Fruit fly (Drosophila melanogaster): ENCODE measurements around the gene CG9095.
A peak's percentile ranks its signal among the peaks of the same experiment; 100 is the strongest.

DNA sequence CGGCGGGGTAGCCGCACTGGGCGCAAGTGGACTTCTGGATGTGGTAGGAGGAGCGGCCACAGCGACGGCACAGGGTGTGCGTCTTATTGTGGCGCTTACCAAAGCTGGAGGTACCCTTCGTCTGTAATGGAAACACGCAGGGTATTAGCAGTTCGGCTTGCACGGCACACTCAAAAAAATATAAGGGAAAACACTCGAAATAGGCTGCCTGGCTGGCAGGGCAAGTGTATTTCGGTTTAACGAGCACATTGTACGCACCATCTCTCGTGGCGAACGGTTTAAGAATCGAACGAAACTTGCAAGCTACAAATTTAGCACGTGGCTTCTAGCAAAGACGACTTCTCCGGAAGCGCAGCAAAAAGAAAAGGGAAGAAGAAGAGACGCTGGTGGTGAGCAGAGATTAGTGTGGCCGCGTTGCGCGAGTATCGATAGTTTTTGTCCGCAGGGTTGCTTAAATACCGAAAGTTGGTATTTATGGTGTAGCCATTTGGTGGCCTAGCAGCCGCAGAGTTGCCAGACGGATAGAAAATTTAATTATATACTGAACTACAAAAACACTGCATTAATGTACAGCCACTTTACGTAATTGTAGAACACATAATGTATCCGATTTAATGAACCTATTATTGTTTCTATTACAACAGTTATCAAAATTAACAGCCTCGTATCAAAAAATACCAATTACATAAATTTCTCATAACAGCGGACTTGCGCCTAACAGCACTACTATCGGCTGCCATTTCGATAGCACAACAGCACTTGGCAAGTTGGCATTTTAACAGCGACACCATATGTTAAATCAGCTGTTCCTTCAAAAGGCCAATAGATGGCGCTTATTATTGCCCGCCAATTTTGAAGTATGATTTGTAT is 23.8 kb downstream of the CG9095 start, which contains the start of gene RpL37-1:
- TF ChIP-seq CG8478 (optimal IDR thresholded peaks at IDR 0.05) (no peak), CTCF (optimal IDR thresholded peaks at IDR 0.05) (peak; percentile 87 to 88)

All from S2 (cell line).